Fruit fly (Drosophila melanogaster): Measurements from ENCODE around the gene gdrd.
A peak's percentile ranks its signal among the peaks of the same experiment; 100 is the strongest.

Gene gdrd

DNA sequence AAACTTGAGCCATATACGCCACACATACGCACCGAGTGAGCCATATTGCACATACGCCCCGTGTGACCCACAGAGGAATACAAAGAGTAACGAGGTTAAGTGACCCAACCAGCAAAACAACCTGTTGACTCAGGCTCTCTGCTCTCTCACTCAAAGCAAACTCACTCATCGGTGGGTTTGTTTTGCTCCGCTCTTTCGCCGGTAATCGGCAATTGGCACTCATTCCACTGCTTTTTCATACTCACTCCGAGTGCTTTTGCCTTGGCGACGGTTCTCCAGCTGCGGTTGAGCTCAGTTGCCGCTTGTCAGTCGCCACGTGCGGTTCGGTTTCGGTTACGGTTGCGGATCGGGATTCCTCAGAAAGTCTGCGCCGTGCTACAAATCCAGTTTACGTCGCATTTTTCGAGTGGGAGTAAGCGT, 15.3 kb downstream of the gdrd start (continued):
- TF ChIP-seq CG15601 (tag; optimal IDR thresholded peaks at IDR 0.05): no peak
- TF ChIP-seq CG2875 (GFP tag; optimal IDR thresholded peaks at IDR 0.05): no peak
- no peak for TF ChIP-seq trem (tag; optimal IDR thresholded peaks at IDR 0.05)
- TF ChIP-seq CG10321 (GFP tag; IDR thresholded peaks at IDR 0.05): no peak
- TF ChIP-seq Lim3 (GFP tag; IDR thresholded peaks at IDR 0.05): no peak
- TF ChIP-seq ap (GFP tag; IDR thresholded peaks at IDR 0.05): no peak
- no peak for TF ChIP-seq peb (GFP tag; IDR thresholded peaks at IDR 0.05)
- no peak for TF ChIP-seq CG3065 (GFP tag; optimal IDR thresholded peaks at IDR 0.05)
- no peak for TF ChIP-seq fd3F (GFP tag; optimal IDR thresholded peaks at IDR 0.05)
- no peak for TF ChIP-seq onecut (GFP tag; IDR thresholded peaks at IDR 0.05)
- no peak for TF ChIP-seq CG8281 (tag; optimal IDR thresholded peaks at IDR 0.05)
- TF ChIP-seq so (GFP tag; IDR thresholded peaks at IDR 0.05): no peak
- no peak for TF ChIP-seq BEAF-32 (GFP tag; optimal IDR thresholded peaks at IDR 0.05)
- TF ChIP-seq Hsf (GFP tag; optimal IDR thresholded peaks at IDR 0.05): no peak
- no peak for TF ChIP-seq Xrp1 (GFP tag; IDR thresholded peaks at IDR 0.05)
- TF ChIP-seq CG10654 (GFP tag; optimal IDR thresholded peaks at IDR 0.05): no peak
- TF ChIP-seq Dll (GFP tag; IDR thresholded peaks at IDR 0.05; ENCODE audit: partially characterized antibody): no peak
- TF ChIP-seq cwo (GFP tag; optimal IDR thresholded peaks at IDR 0.05): no peak
- no peak for TF ChIP-seq CG14050 (GFP tag; IDR thresholded peaks at IDR 0.05)
- no peak for TF ChIP-seq CG11085 (GFP tag; IDR thresholded peaks at IDR 0.05)
- no peak for TF ChIP-seq ara (GFP tag; IDR thresholded peaks at IDR 0.05)
- no peak for TF ChIP-seq tap (tag; optimal IDR thresholded peaks at IDR 0.05)
- no peak for TF ChIP-seq croc (GFP tag; conservative IDR thresholded peaks at IDR 0.05)
- no peak for TF ChIP-seq ems (GFP tag; optimal IDR thresholded peaks at IDR 0.05)
- TF ChIP-seq lmd (GFP tag; IDR thresholded peaks at IDR 0.05): no peak
- no peak for TF ChIP-seq pita (GFP tag; optimal IDR thresholded peaks at IDR 0.05)
- no peak for TF ChIP-seq Hr51 (GFP tag; optimal IDR thresholded peaks at IDR 0.05)
- TF ChIP-seq cad (GFP tag; optimal IDR thresholded peaks at IDR 0.05): no peak
- no peak for TF ChIP-seq MESR4 (GFP tag; optimal IDR thresholded peaks at IDR 0.05)
- no peak for TF ChIP-seq Dad (GFP tag; optimal IDR thresholded peaks at IDR 0.05)
- no peak for TF ChIP-seq run (tag; optimal IDR thresholded peaks at IDR 0.05)
- TF ChIP-seq CG13287 (GFP tag; IDR thresholded peaks at IDR 0.05; ENCODE audit: partially characterized antibody): peak; percentile 75; the same call in 1 of the 2 replicates
- TF ChIP-seq gro (GFP tag; optimal IDR thresholded peaks at IDR 0.05): peak; percentile 77
- no peak for TF ChIP-seq gt (GFP tag; IDR thresholded peaks at IDR 0.05)
- TF ChIP-seq CG11560 (tag; IDR thresholded peaks at IDR 0.05): no peak
- no peak for TF ChIP-seq C15 (GFP tag; IDR thresholded peaks at IDR 0.05)
- no peak for TF ChIP-seq grn (GFP tag; optimal IDR thresholded peaks at IDR 0.05)
- TF ChIP-seq TFAM (GFP tag; optimal IDR thresholded peaks at IDR 0.05): no peak
- TF ChIP-seq CG15011 (GFP tag; optimal IDR thresholded peaks at IDR 0.05): no peak
- 0 out of 2 replicates have a peak, but pooled peaks have one; percentile 15 for TF ChIP-seq cas (GFP tag; IDR thresholded peaks at IDR 0.05)
- no peak for TF ChIP-seq CG33213 (GFP tag; optimal IDR thresholded peaks at IDR 0.05)
- TF ChIP-seq Hr78 (GFP tag; optimal IDR thresholded peaks at IDR 0.05): peak in 1 of 2 experiments; percentile 89
- no peak for TF ChIP-seq Ada2b (GFP tag; IDR thresholded peaks at IDR 0.05)
- no peak for TF ChIP-seq ham (GFP tag; IDR thresholded peaks at IDR 0.05)
- no peak for TF ChIP-seq CG15696 (tag; optimal IDR thresholded peaks at IDR 0.05)
- TF ChIP-seq slou (GFP tag; optimal IDR thresholded peaks at IDR 0.05): no peak
- no peak for TF ChIP-seq CG18764 (GFP tag; optimal IDR thresholded peaks at IDR 0.05)
- no peak for TF ChIP-seq CG2202 (tag; optimal IDR thresholded peaks at IDR 0.05)
- TF ChIP-seq Blimp-1 (GFP tag; optimal IDR thresholded peaks at IDR 0.05): no peak
- no peak for TF ChIP-seq CG15479 (GFP tag; optimal IDR thresholded peaks at IDR 0.05)
- 0 out of 3 replicates have a peak, but pooled peaks have one; percentile 42 for TF ChIP-seq CG6791 (GFP tag; IDR thresholded peaks at IDR 0.05; ENCODE audit: partially characterized antibody)
- TF ChIP-seq Awh (GFP tag; IDR thresholded peaks at IDR 0.05): no peak
